Worm (Caenorhabditis elegans) whole organism, young adult: ENCODE results near the gene dct-7.

Source experiments
- B0336.3 ChIP-seq: fragments of 200-800 bp; sonication (Bioruptor generic); IDR thresholded peaks from 2 replicates; pipeline ENCODE4 v1.3.6; 2022; ENCODE audit warnings: missing genetic modification characterization, missing compliant biosample characterization
- F52B5.7 ChIP-seq: sonication (generic microtip); optimal IDR thresholded peaks from 2 replicates; lab custom pipeline; 2016; ENCODE audit warnings: mild to moderate bottlenecking, missing genetic modification characterization, missing compliant biosample characterization
- K12H6.12 ChIP-seq: fragments of 200-800 bp; sonication (Bioruptor generic); optimal IDR thresholded peaks from 2 replicates; lab custom pipeline; 2018; ENCODE audit warnings: mild to moderate bottlenecking, missing genetic modification characterization, missing compliant biosample characterization
- bed-2 ChIP-seq: fragments of 200-800 bp; sonication (Bioruptor generic); IDR thresholded peaks from 2 replicates; pipeline ENCODE4 v1.3.6; 2022; ENCODE audit warnings: missing genetic modification reagents, missing genetic modification characterization, missing compliant biosample characterization
- ccch-3 ChIP-seq: fragments of 200-800 bp; sonication (Bioruptor generic); optimal IDR thresholded peaks from 2 replicates; lab custom pipeline; 2018; ENCODE audit warnings: mild to moderate bottlenecking, missing genetic modification characterization, missing compliant biosample characterization
- madf-6 ChIP-seq: fragments of 200-800 bp; sonication (Bioruptor generic); IDR thresholded peaks from 2 replicates; pipeline ENCODE4 v1.3.6; 2022; ENCODE audit warnings: missing genetic modification reagents, missing genetic modification characterization, missing compliant biosample characterization
- sea-2 ChIP-seq: fragments of 200-800 bp; sonication (Bioruptor generic); IDR thresholded peaks from 2 replicates; pipeline ENCODE4 v1.3.6; 2022; ENCODE audit warnings: missing genetic modification characterization, missing compliant biosample characterization
- snpc-3.4 ChIP-seq: sonication (generic microtip); optimal IDR thresholded peaks from 2 replicates; lab custom pipeline; 2017; ENCODE audit warnings: missing genetic modification characterization, mild to moderate bottlenecking, missing compliant biosample characterization, antibody characterized with exemption, moderate library complexity, missing genotype, missing genetic modification reagents
- tbp1 ChIP-seq: fragments of 200-800 bp; sonication (Bioruptor generic); optimal IDR thresholded peaks from 2 replicates; lab custom pipeline; 2018; ENCODE audit warnings: mild to moderate bottlenecking, missing genetic modification characterization, missing compliant biosample characterization
- tlf-1 ChIP-seq: fragments of 200-800 bp; sonication (Bioruptor generic); optimal IDR thresholded peaks from 2 replicates; lab custom pipeline; 2018; ENCODE audit warnings: mild to moderate bottlenecking, missing genetic modification characterization, missing compliant biosample characterization
- ztf-28 ChIP-seq: fragments of 200-800 bp; sonication (Bioruptor generic); IDR thresholded peaks from 2 replicates; pipeline ENCODE4 v1.3.6; 2022; ENCODE audit warnings: missing genetic modification reagents, missing genetic modification characterization, missing compliant biosample characterization

DNA sequence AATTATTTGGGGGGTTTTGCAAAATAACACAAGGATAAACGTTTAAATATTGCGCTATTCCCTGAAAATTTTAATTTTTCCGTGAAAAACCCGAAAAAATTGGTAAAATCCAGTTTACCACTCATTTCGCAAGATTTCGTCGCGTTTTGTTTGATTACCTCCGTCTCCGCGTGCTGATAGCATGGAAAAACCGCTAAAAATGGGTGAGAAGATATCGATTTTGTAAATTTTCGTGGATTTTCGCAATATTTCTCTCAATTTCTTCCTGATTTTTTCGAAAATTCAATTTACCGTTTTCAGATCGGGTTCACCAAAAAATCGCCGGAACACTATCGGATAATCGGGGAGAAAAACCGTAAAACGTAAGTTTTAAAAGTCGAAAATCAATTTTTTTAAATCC lies 42.6 kb downstream of the dct-7 start, which contains the start of gene ama-1:
- TF ChIP-seq ccch-3 (no peak), ztf-28 (GFP tag; lab: Robert Waterston, UW) (no peak), K12H6.12 (tag; lab: Kevin White, UChicago) (no peak), B0336.3 (GFP tag; lab: Robert Waterston, UW) (no peak), madf-6 (GFP tag; lab: Robert Waterston, UW) (no peak), tbp1 (no peak), sea-2 (no peak), tlf-1 (GFP tag; lab: Kevin White, UChicago) (no peak), snpc-3.4 (no peak), bed-2 (GFP tag; lab: Robert Waterston, UW) (no peak), F52B5.7 (tag; lab: Kevin White, UChicago) (no peak)
